Fruit fly (Drosophila melanogaster) whole organism, embryonic: ENCODE results near the gene CG10550.

Experiments
- Aef1 ChIP-seq: fragments of 200-800 bp; sonication (Bioruptor generic); IDR thresholded peaks from 3 replicates; pipeline ENCODE4 v1.3.6; 2022; ENCODE audit warnings: missing biosample characterization, missing genetic modification characterization
- B-H2 ChIP-seq: fragments of 200-800 bp; sonication (Bioruptor generic); optimal IDR thresholded peaks from 2 replicates; lab custom pipeline; 2018; ENCODE audit warnings: missing biosample characterization, mild to moderate bottlenecking, missing genetic modification characterization
- CG10431 ChIP-seq: fragments of 200-800 bp; sonication (Bioruptor generic); optimal IDR thresholded peaks from 3 replicates; lab custom pipeline; 2018; ENCODE audit warnings: missing biosample characterization, mild to moderate bottlenecking, missing genetic modification characterization
- CG10543 ChIP-seq: fragments of 200-800 bp; sonication (Bioruptor generic); optimal IDR thresholded peaks from 3 replicates; lab custom pipeline; 2017; ENCODE audit warnings: missing biosample characterization, mild to moderate bottlenecking, missing genetic modification characterization, moderate library complexity
- CG11723 ChIP-seq: fragments of 200-800 bp; sonication (Bioruptor generic); optimal IDR thresholded peaks from 2 replicates; lab custom pipeline; 2017; ENCODE audit warnings: missing biosample characterization, mild to moderate bottlenecking, missing genetic modification characterization
- CG12104 ChIP-seq: fragments of 200-800 bp; sonication (Bioruptor generic); optimal IDR thresholded peaks from 3 replicates; lab custom pipeline; 2016; ENCODE audit warnings: missing biosample characterization, missing genetic modification characterization
- CG12942 ChIP-seq: fragments of 200-800 bp; sonication (Bioruptor generic); optimal IDR thresholded peaks from 3 replicates; lab custom pipeline; 2016; ENCODE audit warnings: missing biosample characterization, missing genetic modification characterization
- CG14860 ChIP-seq: fragments of 200-800 bp; sonication (Bioruptor generic); IDR thresholded peaks from 3 replicates; pipeline ENCODE4 v1.3.6; 2022; ENCODE audit warnings: missing biosample characterization, missing genetic modification characterization; ENCODE audit not compliant: partially characterized antibody
- CG15011 ChIP-seq: fragments of 200-800 bp; sonication (Bioruptor generic); optimal IDR thresholded peaks from 3 replicates; lab custom pipeline; 2018; ENCODE audit warnings: missing biosample characterization, mild to moderate bottlenecking, missing genetic modification characterization
- CG16779 ChIP-seq: fragments of 200-800 bp; sonication (Bioruptor generic); IDR thresholded peaks from 2 replicates; pipeline ENCODE4 v1.3.6; 2022; ENCODE audit warnings: missing biosample characterization, missing genetic modification characterization
- CG17568 ChIP-seq: fragments of 200-800 bp; sonication (Bioruptor generic); optimal IDR thresholded peaks from 2 replicates; lab custom pipeline; 2018; ENCODE audit warnings: missing biosample characterization, mild to moderate bottlenecking, missing genetic modification characterization, moderate library complexity
- CG18599 ChIP-seq: fragments of 200-800 bp; sonication (Bioruptor generic); optimal IDR thresholded peaks from 3 replicates; lab custom pipeline; 2017; ENCODE audit warnings: missing biosample characterization, missing genetic modification characterization, mild to moderate bottlenecking, moderate library complexity, missing genetic modification reagents
- CG18619 ChIP-seq: fragments of 200-800 bp; sonication (Bioruptor generic); optimal IDR thresholded peaks from 3 replicates; lab custom pipeline; 2017; ENCODE audit warnings: missing biosample characterization, mild to moderate bottlenecking, missing genetic modification characterization
- CG31441 ChIP-seq: fragments of 200-800 bp; sonication (Bioruptor generic); IDR thresholded peaks from 2 replicates; pipeline ENCODE4 v1.3.6; 2022; ENCODE audit warnings: missing biosample characterization, missing genetic modification characterization
- CG3281 ChIP-seq: fragments of 200-800 bp; sonication (Bioruptor generic); optimal IDR thresholded peaks from 3 replicates; lab custom pipeline; 2017; ENCODE audit warnings: missing biosample characterization, mild to moderate bottlenecking, missing genetic modification characterization
- CG3726 ChIP-seq: fragments of 200-800 bp; sonication (Bioruptor generic); IDR thresholded peaks from 3 replicates; pipeline ENCODE4, ENCODE4 v1.3.6; 2022; ENCODE audit warnings: missing biosample characterization, missing genetic modification characterization
- CG3847 ChIP-seq: fragments of 200-800 bp; sonication (Bioruptor generic); IDR thresholded peaks from 2 replicates; pipeline ENCODE4 v1.3.6; 2022; ENCODE audit warnings: missing biosample characterization, missing genetic modification characterization
- CG6813 ChIP-seq: fragments of 200-800 bp; sonication (Bioruptor generic); optimal IDR thresholded peaks from 2 replicates; lab custom pipeline; 2017; ENCODE audit warnings: missing biosample characterization, missing genetic modification characterization, mild to moderate bottlenecking, moderate library complexity, missing genetic modification reagents
- CoRest ChIP-seq: fragments of 200-800 bp; sonication (Bioruptor generic); optimal IDR thresholded peaks from 3 replicates; lab custom pipeline; 2018; ENCODE audit warnings: missing biosample characterization, mild to moderate bottlenecking, missing genetic modification characterization, moderate library complexity
- Dll ChIP-seq: fragments of 200-800 bp; sonication (Bioruptor generic); IDR thresholded peaks from 4 replicates; pipeline ENCODE4 v1.3.6; 2022; ENCODE audit warnings: missing biosample characterization, missing genetic modification characterization; ENCODE audit not compliant: partially characterized antibody
- HHEX ChIP-seq: fragments of 200-800 bp; sonication (Bioruptor generic); optimal IDR thresholded peaks from 3 replicates; lab custom pipeline; 2017; ENCODE audit warnings: missing biosample characterization, mild to moderate bottlenecking, missing genetic modification characterization, missing genetic modification reagents
- Jarid2 ChIP-seq: fragments of 200-800 bp; sonication (Bioruptor generic); optimal IDR thresholded peaks from 3 replicates; lab custom pipeline; 2017; ENCODE audit warnings: mild to moderate bottlenecking, missing biosample characterization, missing genetic modification reagents, missing genetic modification characterization
- Meics ChIP-seq: fragments of 200-800 bp; sonication (Bioruptor generic); optimal IDR thresholded peaks from 2 replicates; lab custom pipeline; 2017; ENCODE audit warnings: missing biosample characterization, mild to moderate bottlenecking, missing genetic modification characterization
- NfI ChIP-seq: fragments of 200-800 bp; sonication (Bioruptor generic); optimal IDR thresholded peaks from 3 replicates; lab custom pipeline; 2018; ENCODE audit warnings: missing biosample characterization, mild to moderate bottlenecking, missing genetic modification characterization, moderate library complexity
- Poxn ChIP-seq: fragments of 200-800 bp; sonication (Bioruptor generic); IDR thresholded peaks from 2 replicates; pipeline ENCODE4 v1.3.6; 2022; ENCODE audit warnings: missing biosample characterization, missing genetic modification characterization
- Scr ChIP-seq: fragments of 200-800 bp; sonication (Bioruptor generic); IDR thresholded peaks from 2 replicates; pipeline ENCODE4 v1.3.6; 2022; ENCODE audit warnings: missing biosample characterization, missing genetic modification characterization; ENCODE audit not compliant: partially characterized antibody
- Sox102F ChIP-seq: fragments of 200-800 bp; sonication (Bioruptor generic); optimal IDR thresholded peaks from 2 replicates; lab custom pipeline; 2018; ENCODE audit warnings: missing biosample characterization, mild to moderate bottlenecking, missing genetic modification characterization, moderate library complexity
- ase ChIP-seq: fragments of 200-800 bp; sonication (Bioruptor generic); IDR thresholded peaks from 3 replicates; pipeline ENCODE4 v1.3.6; 2022; ENCODE audit warnings: missing biosample characterization, missing genetic modification characterization
- bsh ChIP-seq, 2 experiments: fragments of 200-800 bp; sonication (Bioruptor generic); optimal IDR thresholded peaks; 2 replicates each; lab custom pipeline; 2017 to 2018; ENCODE audit warnings: mild to moderate bottlenecking in 2 of 2, missing biosample characterization in 2 of 2, missing genetic modification characterization in 2 of 2, moderate library complexity in 1 of 2
- corto ChIP-seq: fragments of 200-800 bp; sonication (Bioruptor generic); optimal IDR thresholded peaks from 2 replicates; lab custom pipeline; 2016; ENCODE audit warnings: missing biosample characterization, mild to moderate bottlenecking, missing genetic modification characterization, moderate library complexity
- dmrt99B ChIP-seq: fragments of 200-800 bp; sonication (Bioruptor generic); optimal IDR thresholded peaks from 2 replicates; lab custom pipeline; 2018; ENCODE audit warnings: missing biosample characterization, mild to moderate bottlenecking, missing genetic modification characterization, moderate library complexity
- esg ChIP-seq: fragments of 200-800 bp; sonication (Bioruptor generic); conservative IDR thresholded peaks from 2 replicates; pipeline ENCODE4 v1.3.6; 2022; ENCODE audit warnings: missing biosample characterization, missing genetic modification characterization
- fd102C ChIP-seq: fragments of 200-800 bp; sonication (Bioruptor generic); optimal IDR thresholded peaks from 2 replicates; lab custom pipeline; 2018; ENCODE audit warnings: missing biosample characterization, mild to moderate bottlenecking, missing genetic modification characterization, moderate library complexity
- grn ChIP-seq: fragments of 200-800 bp; sonication (Bioruptor generic); optimal IDR thresholded peaks from 3 replicates; lab custom pipeline; 2017; ENCODE audit warnings: missing biosample characterization, missing genetic modification characterization
- hth ChIP-seq: fragments of >200 bp; optimal IDR thresholded peaks from 2 replicates; lab custom pipeline; 2017; ENCODE audit warnings: inconsistent platforms
- jing ChIP-seq: fragments of 200-800 bp; sonication (Bioruptor generic); optimal IDR thresholded peaks from 2 replicates; lab custom pipeline; 2018; ENCODE audit warnings: missing biosample characterization, mild to moderate bottlenecking, missing genetic modification characterization
- ken ChIP-seq: fragments of 200-800 bp; sonication (Bioruptor generic); IDR thresholded peaks from 3 replicates; pipeline ENCODE4 v1.3.6; 2022; ENCODE audit warnings: missing biosample characterization, missing genetic modification characterization
- lilli ChIP-seq: fragments of 200-800 bp; sonication (Bioruptor generic); optimal IDR thresholded peaks from 3 replicates; lab custom pipeline; 2016; ENCODE audit warnings: missing biosample characterization, missing genetic modification characterization
- mam ChIP-seq: fragments of 200-800 bp; sonication (Bioruptor generic); optimal IDR thresholded peaks from 3 replicates; lab custom pipeline; 2016; ENCODE audit warnings: missing biosample characterization, missing genetic modification characterization
- nau ChIP-seq: fragments of 200-800 bp; sonication (Bioruptor generic); optimal IDR thresholded peaks from 3 replicates; lab custom pipeline; 2017; ENCODE audit warnings: missing biosample characterization, mild to moderate bottlenecking, missing genetic modification characterization, missing genetic modification reagents
- otp ChIP-seq: fragments of 200-800 bp; sonication (Bioruptor generic); IDR thresholded peaks from 3 replicates; pipeline ENCODE4, ENCODE4 v1.3.6; 2022; ENCODE audit warnings: missing biosample characterization, missing genetic modification characterization
- psq ChIP-seq: fragments of 200-800 bp; sonication (Bioruptor generic); optimal IDR thresholded peaks from 2 replicates; lab custom pipeline; 2017; ENCODE audit warnings: missing biosample characterization, missing genetic modification characterization
- rib ChIP-seq: fragments of 200-800 bp; sonication (Bioruptor generic); IDR thresholded peaks from 2 replicates; pipeline ENCODE4 v1.3.6; 2022; ENCODE audit warnings: missing biosample characterization, missing genetic modification characterization
- scrt ChIP-seq: fragments of 200-800 bp; sonication (Bioruptor generic); optimal IDR thresholded peaks from 2 replicates; lab custom pipeline; 2018; ENCODE audit warnings: missing biosample characterization, mild to moderate bottlenecking, missing genetic modification characterization, moderate library complexity

CG10550 gene

DNA sequence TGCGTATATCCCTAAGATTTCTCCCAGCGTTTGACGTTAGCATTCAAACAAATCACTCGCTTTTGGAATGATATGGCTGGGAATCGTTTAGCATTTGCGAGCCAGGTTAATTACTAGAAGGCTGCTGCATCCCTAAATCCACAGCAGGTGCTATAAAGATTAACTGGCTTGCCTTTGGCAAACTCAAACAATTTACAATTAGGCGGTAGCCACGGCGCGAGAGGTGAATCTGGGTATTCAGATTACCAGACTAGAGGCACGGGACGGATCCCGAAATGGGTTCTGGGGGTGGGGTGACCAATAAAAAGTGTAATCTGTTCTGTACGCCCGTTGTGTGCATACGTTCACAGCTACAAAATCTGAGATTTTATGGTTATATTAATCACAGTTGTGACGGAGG, 27.0 kb downstream of the CG10550 start, which contains the start of gene CG11892 (continued):
- TF ChIP-seq CG14860 (no peak), CG12942 (GFP tag; lab: Kevin White, UChicago) (no peak), Scr (no peak), HHEX (GFP tag; lab: Kevin White, UChicago) (peak; percentile 64), NfI (peak; percentile 41), corto (GFP tag; lab: Kevin White, UChicago) (no peak), CG10543 (GFP tag; lab: Kevin White, UChicago) (peak; percentile 72), psq (no peak), otp (GFP tag; lab: Robert Waterston, UW) (peak; percentile 45; the same call in 1 of the 3 replicates), scrt (GFP tag; lab: Kevin White, UChicago) (peak; percentile 68), CG18619 (peak; percentile 46), CG18599 (GFP tag; lab: Kevin White, UChicago) (peak; percentile 75), CG31441 (GFP tag; lab: Robert Waterston, UW) (no peak), fd102C (no peak), CG11723 (GFP tag; lab: Kevin White, UChicago) (peak; percentile 11), CG15011 (GFP tag; lab: Kevin White, UChicago) (peak; percentile 31), CG6813 (GFP tag; lab: Kevin White, UChicago) (no peak), CG16779 (GFP tag; lab: Robert Waterston, UW) (no peak), CG3726 (no peak), B-H2 (GFP tag; lab: Kevin White, UChicago) (peak; percentile 19), Sox102F (GFP tag; lab: Kevin White, UChicago) (peak; percentile 37), CG3847 (GFP tag; lab: Robert Waterston, UW) (no peak), bsh (GFP tag; optimal IDR thresholded peaks at IDR 0.05; lab: Kevin White, UChicago) (no peak), Aef1 (GFP tag; lab: Robert Waterston, UW) (no peak), rib (GFP tag; lab: Robert Waterston, UW) (no peak), dmrt99B (tag; lab: Kevin White, UChicago) (peak; percentile 27), grn (GFP tag; lab: Kevin White, UChicago) (no peak), mam (GFP tag; lab: Kevin White, UChicago) (no peak), CG17568 (GFP tag; lab: Kevin White, UChicago) (peak; percentile 49), ase (no peak), Dll (GFP tag; lab: Robert Waterston, UW) (no peak), hth (lab: Kevin White, UChicago) (no peak), Jarid2 (GFP tag; lab: Kevin White, UChicago) (no peak), nau (GFP tag; lab: Kevin White, UChicago) (no peak), esg (GFP tag; lab: Robert Waterston, UW) (no peak), ken (no peak), CoRest (tag; lab: Kevin White, UChicago) (no peak), Meics (GFP tag; lab: Kevin White, UChicago) (peak; percentile 55), jing (GFP tag; lab: Kevin White, UChicago) (no peak), Poxn (GFP tag; lab: Robert Waterston, UW) (no peak), CG3281 (GFP tag; lab: Kevin White, UChicago) (peak; percentile 66), CG12104 (GFP tag; lab: Kevin White, UChicago) (peak; percentile 38), lilli (peak; percentile 15), CG10431 (no peak)
